Fruit fly (Drosophila melanogaster) whole organism, prepupa: Measurements from ENCODE around the gene CG32815.

Source experiments
- Gug ChIP-seq: fragments of 200-800 bp; sonication (Bioruptor generic); IDR thresholded peaks from 2 replicates; pipeline ENCODE4 v1.3.6; 2022; ENCODE audit warnings: missing biosample characterization, missing genetic modification characterization
- Hr39 ChIP-seq: fragments of 200-800 bp; sonication (Bioruptor generic); optimal IDR thresholded peaks from 2 replicates; lab custom pipeline; 2016; ENCODE audit warnings: missing biosample characterization, missing genetic modification characterization
- dac ChIP-seq: fragments of 200-800 bp; sonication (Bioruptor generic); optimal IDR thresholded peaks from 2 replicates; lab custom pipeline; 2017; ENCODE audit warnings: missing biosample characterization, mild to moderate bottlenecking, missing genetic modification characterization
- dsx ChIP-seq: fragments of 200-800 bp; optimal IDR thresholded peaks from 3 replicates; lab custom pipeline; 2019; ENCODE audit warnings: missing biosample characterization, mild to moderate bottlenecking, missing genetic modification characterization, moderate library complexity; ENCODE audit not compliant: poor library complexity, severe bottlenecking
- fd59A ChIP-seq: fragments of 200-800 bp; sonication (Bioruptor generic); optimal IDR thresholded peaks from 2 replicates; lab custom pipeline; 2017; ENCODE audit warnings: missing biosample characterization, mild to moderate bottlenecking, missing genetic modification characterization, missing genetic modification reagents

dm6 chrX:935901-936207 is 3.6 kb downstream of the CG32815 start:
- TF ChIP-seq dsx, result no peak
- no peak for TF ChIP-seq Gug (GFP tag; lab: Robert Waterston, UW)
- no peak for TF ChIP-seq fd59A
- TF ChIP-seq Hr39, result no peak
- no peak for TF ChIP-seq dac (GFP tag; lab: Kevin White, UChicago)
